Worm (Caenorhabditis elegans): ENCODE results near the gene cft-1.
A peak's percentile ranks its signal among the peaks of the same experiment; 100 is the strongest.

Gene cft-1

ce11 chrV:5523260-5523659 is 15.3 kb upstream of the cft-1 start:
- TF ChIP-seq elt-1 (tag; optimal IDR thresholded peaks at IDR 0.05) (peak; percentile 96), nhr-25 (tag; optimal IDR thresholded peaks at IDR 0.05) (peak; percentile 43), blmp-1 (tag; optimal IDR thresholded peaks at IDR 0.05; ENCODE audit: insufficient read depth) (peak; percentile 19), nhr-23 (tag; optimal IDR thresholded peaks at IDR 0.05) (peak; percentile 74), sem-4 (tag; optimal IDR thresholded peaks at IDR 0.05) (peak; percentile 26), ztf-11 (tag; optimal IDR thresholded peaks at IDR 0.05) (no peak), nhr-129 (tag; optimal IDR thresholded peaks at IDR 0.05) (peak; percentile 5), nhr-77 (tag; optimal IDR thresholded peaks at IDR 0.05) (no peak), sma-9 (GFP tag; optimal IDR thresholded peaks at IDR 0.05) (peak; percentile 49), sma-9 (tag; optimal IDR thresholded peaks at IDR 0.05) (no peak), ceh-16 (tag; optimal IDR thresholded peaks at IDR 0.05) (peak; percentile 94)

ce11 chrV:5525208-5525607 is 13.4 kb upstream of the cft-1 start:
- TF ChIP-seq egl-27 (tag; optimal IDR thresholded peaks at IDR 0.05): no peak
- TF ChIP-seq ztf-4 (tag; optimal IDR thresholded peaks at IDR 0.05): no peak
- TF ChIP-seq snpc-4 (tag; optimal IDR thresholded peaks at IDR 0.05): no peak
- TF ChIP-seq unc-55 (GFP tag; optimal IDR thresholded peaks at IDR 0.05): no peak
- no peak for TF ChIP-seq sem-4 (tag; optimal IDR thresholded peaks at IDR 0.05)
- TF ChIP-seq ama-1 (optimal IDR thresholded peaks at IDR 0.05): no peak
- TF ChIP-seq dmd-4 (tag; optimal IDR thresholded peaks at IDR 0.05): no peak
- no peak for TF ChIP-seq nhr-6 (tag; optimal IDR thresholded peaks at IDR 0.05)
- TF ChIP-seq nhr-25 (tag; optimal IDR thresholded peaks at IDR 0.05): no peak
- TF ChIP-seq ceh-16 (tag; optimal IDR thresholded peaks at IDR 0.05): no peak
- TF ChIP-seq elt-3 (tag; optimal IDR thresholded peaks at IDR 0.05): no peak
- TF ChIP-seq gmeb-1 (tag; optimal IDR thresholded peaks at IDR 0.05): no peak
- TF ChIP-seq mbf-1 (tag; optimal IDR thresholded peaks at IDR 0.05): no peak
- TF ChIP-seq lsy-2 (tag; optimal IDR thresholded peaks at IDR 0.05): no peak
- TF ChIP-seq nhr-129 (tag; optimal IDR thresholded peaks at IDR 0.05): no peak
- no peak for TF ChIP-seq nhr-21 (tag; optimal IDR thresholded peaks at IDR 0.05)
- TF ChIP-seq peb-1 (tag; optimal IDR thresholded peaks at IDR 0.05): no peak
- no peak for TF ChIP-seq elt-1 (tag; optimal IDR thresholded peaks at IDR 0.05)
- TF ChIP-seq lin-11 (tag; optimal IDR thresholded peaks at IDR 0.05): no peak
- no peak for TF ChIP-seq nhr-23 (tag; optimal IDR thresholded peaks at IDR 0.05)

ce11 chrV:5527694-5528093 is 10.9 kb upstream of the cft-1 start:
- TF ChIP-seq Y55F3AM.14 (GFP tag; optimal IDR thresholded peaks at IDR 0.05): peak; percentile 48
- no peak for TF ChIP-seq aly-2 (tag; optimal IDR thresholded peaks at IDR 0.05)

- TF ChIP-seq crh-2 (tag; optimal IDR thresholded peaks at IDR 0.05): no peak
- TF ChIP-seq elt-1 (tag; optimal IDR thresholded peaks at IDR 0.05): no peak
- no peak for TF ChIP-seq dmd-4 (tag; optimal IDR thresholded peaks at IDR 0.05)
- TF ChIP-seq peb-1 (tag; optimal IDR thresholded peaks at IDR 0.05): no peak
- TF ChIP-seq ztf-11 (tag; optimal IDR thresholded peaks at IDR 0.05): no peak
- no peak for TF ChIP-seq nhr-237 (tag; optimal IDR thresholded peaks at IDR 0.05)
- no peak for TF ChIP-seq ztf-1 (GFP tag; conservative IDR thresholded peaks at IDR 0.05)
- no peak for TF ChIP-seq F13H6.1 (tag; optimal IDR thresholded peaks at IDR 0.05)
- TF ChIP-seq gmeb-1 (tag; optimal IDR thresholded peaks at IDR 0.05): no peak
Observed at ce11 chrV:5533755-5534154, 4.8 kb upstream of the cft-1 start, which contains the start of gene grl-1. Gene grl-1, minus strand, starts transcription at chrV:5533855.

ce11 chrV:5535774-5536173 is 2.8 kb upstream of the cft-1 start, which contains the start of gene C24G6.8:
Gene C24G6.8, minus strand, starts transcription at chrV:5535874.
- TF ChIP-seq fos-1 (tag; optimal IDR thresholded peaks at IDR 0.05): no peak
- TF ChIP-seq nhr-12 (tag; optimal IDR thresholded peaks at IDR 0.05): no peak
- TF ChIP-seq peb-1 (tag; optimal IDR thresholded peaks at IDR 0.05): no peak
- TF ChIP-seq ztf-1 (GFP tag; conservative IDR thresholded peaks at IDR 0.05): no peak
- TF ChIP-seq unc-62 (GFP tag; optimal IDR thresholded peaks at IDR 0.05): no peak
- no peak for TF ChIP-seq lin-39 (tag; optimal IDR thresholded peaks at IDR 0.05)
- TF ChIP-seq egl-27 (tag; optimal IDR thresholded peaks at IDR 0.05): no peak
- no peak for TF ChIP-seq nhr-21 (tag; optimal IDR thresholded peaks at IDR 0.05)
- TF ChIP-seq nhr-6 (tag; optimal IDR thresholded peaks at IDR 0.05): no peak
- no peak for TF ChIP-seq gmeb-1 (tag; optimal IDR thresholded peaks at IDR 0.05)
- no peak for TF ChIP-seq lin-13 (GFP tag; optimal IDR thresholded peaks at IDR 0.05)
- no peak for TF ChIP-seq nhr-129 (tag; optimal IDR thresholded peaks at IDR 0.05)
- TF ChIP-seq sem-4 (tag; optimal IDR thresholded peaks at IDR 0.05): no peak
- TF ChIP-seq unc-39 (tag; optimal IDR thresholded peaks at IDR 0.05): no peak
- no peak for TF ChIP-seq ceh-82 (tag; optimal IDR thresholded peaks at IDR 0.05)
- TF ChIP-seq unc-55 (GFP tag; optimal IDR thresholded peaks at IDR 0.05): no peak
- TF ChIP-seq lin-11 (tag; optimal IDR thresholded peaks at IDR 0.05): no peak
- no peak for TF ChIP-seq mab-5 (tag; optimal IDR thresholded peaks at IDR 0.05)
- TF ChIP-seq R02D3.7 (tag; optimal IDR thresholded peaks at IDR 0.05): no peak
- no peak for TF ChIP-seq nhr-25 (tag; optimal IDR thresholded peaks at IDR 0.05)

All from whole organism, L2 larva.